Fruit fly (Drosophila melanogaster): ENCODE data around the gene CG10154.

CG10154 gene

dm6 chr3L:13426573-13426972, 10.4 kb downstream of the CG10154 start, which contains the start of gene CG14105:
CG14105 (minus strand) TSS chr3L:13426673.
- TF ChIP-seq Xrp1 (GFP tag; IDR thresholded peaks at IDR 0.05): no peak
- TF ChIP-seq Hr3 (GFP tag; optimal IDR thresholded peaks at IDR 0.05): no peak
- TF ChIP-seq Adf1 (GFP tag; IDR thresholded peaks at IDR 0.05): no peak
- no peak for TF ChIP-seq Stat92E (GFP tag; optimal IDR thresholded peaks at IDR 0.05)
- no peak for TF ChIP-seq jing (GFP tag; optimal IDR thresholded peaks at IDR 0.05)
- no peak for TF ChIP-seq CG2129 (GFP tag; IDR thresholded peaks at IDR 0.05; ENCODE audit: partially characterized antibody)
- TF ChIP-seq Aef1 (GFP tag; IDR thresholded peaks at IDR 0.05): no peak
- TF ChIP-seq CG1603 (tag; optimal IDR thresholded peaks at IDR 0.05): no peak
- no peak for TF ChIP-seq CG8281 (tag; optimal IDR thresholded peaks at IDR 0.05)
- TF ChIP-seq CG7928 (GFP tag; optimal IDR thresholded peaks at IDR 0.05): no peak
- TF ChIP-seq vnd (GFP tag; IDR thresholded peaks at IDR 0.05; ENCODE audit: partially characterized antibody): no peak
- no peak for TF ChIP-seq fru (optimal IDR thresholded peaks at IDR 0.05)
- TF ChIP-seq Med (GFP tag): no peak
- TF ChIP-seq Deaf1 (tag; optimal IDR thresholded peaks at IDR 0.05): no peak
- TF ChIP-seq pnt (GFP tag; optimal IDR thresholded peaks at IDR 0.05): no peak
- TF ChIP-seq Scr (GFP tag; IDR thresholded peaks at IDR 0.05; ENCODE audit: partially characterized antibody): no peak
- TF ChIP-seq CG6175 (GFP tag; IDR thresholded peaks at IDR 0.05): no peak
- TF ChIP-seq ato (GFP tag; IDR thresholded peaks at IDR 0.05; ENCODE audit: partially characterized antibody): no peak
- no peak for TF ChIP-seq CG11085 (GFP tag; IDR thresholded peaks at IDR 0.05)

DNA sequence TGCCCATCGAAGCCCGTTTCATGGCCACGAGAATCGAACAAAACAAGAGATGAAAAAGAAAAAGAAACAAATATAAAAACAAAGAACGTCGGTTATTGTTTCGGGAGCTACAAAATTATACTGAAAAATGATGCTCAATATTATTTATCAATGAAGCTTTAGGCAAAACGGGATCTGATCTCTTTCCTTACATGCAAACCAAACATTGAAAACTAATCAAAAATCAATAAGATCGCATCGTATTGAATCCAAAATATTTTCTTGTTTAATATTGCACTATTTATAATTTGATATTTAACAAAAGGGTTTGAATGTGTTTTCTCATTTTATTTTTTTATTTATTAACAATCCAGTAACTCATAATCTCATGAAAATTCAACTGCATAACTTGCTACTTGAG, 11.4 kb downstream of the CG10154 start, which contains the start of gene CG14106:
Gene CG14106 (minus strand): TSS at position 101 of the 400 bp plus-strand sequence.
- TF ChIP-seq Dek (tag; optimal IDR thresholded peaks at IDR 0.05) (no peak), emc (GFP tag; optimal IDR thresholded peaks at IDR 0.05) (no peak), CG31441 (GFP tag; IDR thresholded peaks at IDR 0.05) (no peak), CG1647 (GFP tag; optimal IDR thresholded peaks at IDR 0.05) (no peak), en (GFP tag; optimal IDR thresholded peaks at IDR 0.05) (no peak), Taf1 (GFP tag; IDR thresholded peaks at IDR 0.05) (no peak), CG1602 (GFP tag; optimal IDR thresholded peaks at IDR 0.05) (no peak), pnt (GFP tag; optimal IDR thresholded peaks at IDR 0.05) (no peak), CG32772 (GFP tag; IDR thresholded peaks at IDR 0.05) (no peak), Lhr (GFP tag; optimal IDR thresholded peaks at IDR 0.05) (no peak), CG6654 (GFP tag; optimal IDR thresholded peaks at IDR 0.05) (no peak), CG30431 (GFP tag; optimal IDR thresholded peaks at IDR 0.05) (no peak), CG1832 (GFP tag; optimal IDR thresholded peaks at IDR 0.05) (no peak), repo (GFP tag; optimal IDR thresholded peaks at IDR 0.05) (no peak), CG11456 (GFP tag; IDR thresholded peaks at IDR 0.05) (no peak)

- TF ChIP-seq CG16779 (GFP tag; IDR thresholded peaks at IDR 0.05) (no peak), onecut (GFP tag; IDR thresholded peaks at IDR 0.05) (no peak), CG6254 (GFP tag; optimal IDR thresholded peaks at IDR 0.05) (no peak), CG32767 (GFP tag; IDR thresholded peaks at IDR 0.05) (no peak), org-1 (GFP tag; optimal IDR thresholded peaks at IDR 0.05) (no peak), HLH4C (GFP tag; IDR thresholded peaks at IDR 0.05; ENCODE audit: partially characterized antibody) (no peak), exex (tag; optimal IDR thresholded peaks at IDR 0.05) (no peak), CG10274 (GFP tag; optimal IDR thresholded peaks at IDR 0.05) (no peak)
Measured at dm6 chr3L:13424068-13424467, 12.9 kb downstream of the CG10154 start, which contains the start of gene CG33263. CG33263 (minus strand) TSS chr3L:13424168.
